Fruit fly (Drosophila melanogaster) whole organism: ENCODE data around the gene Irk1.

Source experiments
- CG8478 ChIP-seq: fragments of >200 bp; optimal IDR thresholded peaks from 2 replicates; lab custom pipeline; 2018; ENCODE audit warnings: inconsistent platforms
- psq ChIP-seq: fragments of >200 bp; optimal IDR thresholded peaks from 2 replicates; lab custom pipeline; 2017
- usp ChIP-seq: fragments of >200 bp; optimal IDR thresholded peaks from 2 replicates; lab custom pipeline; 2017; ENCODE audit warnings: missing biosample characterization, missing genetic modification characterization, mixed read lengths

dm6 chr3R:23159289-23159956, 8.7 kb upstream of the Irk1 start, which contains the start of gene VhaAC39-2:
- TF ChIP-seq psq (lab: Kevin White, UChicago) (no peak), usp (no peak), CG8478 (no peak)
